Worm (Caenorhabditis elegans) whole organism, young adult: ENCODE results near the gene srx-48.

Experiments
- C17E4.6 ChIP-seq: fragments of 200-800 bp; sonication (Bioruptor generic); IDR thresholded peaks from 2 replicates; pipeline ENCODE4 v1.3.6; 2022; ENCODE audit warnings: missing genetic modification reagents, missing genetic modification characterization, missing compliant biosample characterization
- F49E8.2 ChIP-seq: sonication (generic microtip); optimal IDR thresholded peaks from 3 replicates; lab custom pipeline; 2017; ENCODE audit warnings: missing genetic modification characterization, mild to moderate bottlenecking, missing compliant biosample characterization, antibody characterized with exemption, moderate library complexity; ENCODE audit not compliant: insufficient read depth
- F52B5.7 ChIP-seq: sonication (generic microtip); optimal IDR thresholded peaks from 2 replicates; lab custom pipeline; 2016; ENCODE audit warnings: mild to moderate bottlenecking, missing genetic modification characterization, missing compliant biosample characterization
- F57C9.4 ChIP-seq: sonication (generic microtip); optimal IDR thresholded peaks from 2 replicates; lab custom pipeline; 2017; ENCODE audit warnings: mild to moderate bottlenecking, missing genetic modification characterization, missing compliant biosample characterization
- K11D2.4 ChIP-seq: fragments of 200-800 bp; sonication (Bioruptor generic); IDR thresholded peaks from 2 replicates; pipeline ENCODE4 v1.3.6; 2022; ENCODE audit warnings: missing genetic modification reagents, missing genetic modification characterization, missing compliant biosample characterization
- K12H6.12 ChIP-seq: fragments of 200-800 bp; sonication (Bioruptor generic); optimal IDR thresholded peaks from 2 replicates; lab custom pipeline; 2018; ENCODE audit warnings: mild to moderate bottlenecking, missing genetic modification characterization, missing compliant biosample characterization
- T07F8.4 ChIP-seq: sonication (generic microtip); optimal IDR thresholded peaks from 2 replicates; lab custom pipeline; 2016; ENCODE audit warnings: mild to moderate bottlenecking, missing genetic modification characterization, moderate library complexity, missing compliant biosample characterization
- Y79H2A.3 ChIP-seq: fragments of 200-800 bp; sonication (Bioruptor generic); conservative IDR thresholded peaks from 2 replicates; pipeline ENCODE4 v1.3.6; 2022; ENCODE audit warnings: missing genetic modification reagents, missing genetic modification characterization, missing compliant biosample characterization
- akir-1 ChIP-seq: fragments of 200-800 bp; sonication (Bioruptor generic); optimal IDR thresholded peaks from 2 replicates; lab custom pipeline; 2018; ENCODE audit warnings: mild to moderate bottlenecking, missing genetic modification characterization, moderate library complexity, missing compliant biosample characterization
- ama-1 ChIP-seq, 3 experiments: fragments of 150-350 bp in 1 of 3; sonication (generic microtip) in 2 of 3; optimal IDR thresholded peaks; 2 replicates each; lab custom pipeline; 2014 to 2018; ENCODE audit warnings: missing biosample characterization in 2 of 3, missing genetic modification characterization in 2 of 3, missing genetic modification reagents in 2 of 3
- atf-7 ChIP-seq: sonication (generic microtip); optimal IDR thresholded peaks from 2 replicates; lab custom pipeline; 2017; ENCODE audit warnings: mild to moderate bottlenecking, missing genetic modification characterization, missing compliant biosample characterization
- attf-5 ChIP-seq: fragments of 200-800 bp; sonication (Bioruptor generic); optimal IDR thresholded peaks from 2 replicates; lab custom pipeline; 2018; ENCODE audit warnings: mild to moderate bottlenecking, missing genetic modification characterization, missing compliant biosample characterization
- attf-6 ChIP-seq: fragments of 200-800 bp; sonication (Bioruptor generic); IDR thresholded peaks from 2 replicates; pipeline ENCODE4 v1.3.6; 2022; ENCODE audit warnings: missing genetic modification reagents, missing genetic modification characterization, missing compliant biosample characterization
- bed-1 ChIP-seq: fragments of 200-800 bp; sonication (Bioruptor generic); IDR thresholded peaks from 2 replicates; pipeline ENCODE4 v1.3.6; 2022; ENCODE audit warnings: missing genetic modification reagents, missing genetic modification characterization, missing compliant biosample characterization
- ccch-3 ChIP-seq: fragments of 200-800 bp; sonication (Bioruptor generic); optimal IDR thresholded peaks from 2 replicates; lab custom pipeline; 2018; ENCODE audit warnings: mild to moderate bottlenecking, missing genetic modification characterization, missing compliant biosample characterization
- ceh-27 ChIP-seq: fragments of 200-800 bp; sonication (Bioruptor generic); optimal IDR thresholded peaks from 2 replicates; lab custom pipeline; 2018; ENCODE audit warnings: mild to moderate bottlenecking, missing genetic modification characterization, moderate library complexity, missing compliant biosample characterization
- ceh-40 ChIP-seq: fragments of 200-800 bp; sonication (Bioruptor generic); IDR thresholded peaks from 2 replicates; pipeline ENCODE4 v1.3.6; 2022; ENCODE audit warnings: missing genetic modification characterization, missing compliant biosample characterization
- ceh-58 ChIP-seq: fragments of 200-800 bp; sonication (Bioruptor generic); IDR thresholded peaks from 2 replicates; pipeline ENCODE4 v1.3.6; 2022; ENCODE audit warnings: missing genetic modification characterization, missing compliant biosample characterization
- ceh-91 ChIP-seq: fragments of 200-800 bp; sonication (Bioruptor generic); IDR thresholded peaks from 2 replicates; pipeline ENCODE4 v1.3.6; 2022; ENCODE audit warnings: missing genetic modification reagents, missing genetic modification characterization, missing compliant biosample characterization
- dpl-1 ChIP-seq: fragments of 150-350 bp; optimal IDR thresholded peaks from 2 replicates; lab custom pipeline; 2014; ENCODE audit warnings: missing biosample characterization, missing genetic modification reagents, missing genetic modification characterization
- efl-1 ChIP-seq: fragments of 150-350 bp; optimal IDR thresholded peaks from 2 replicates; lab custom pipeline; 2014; ENCODE audit warnings: missing biosample characterization, missing genetic modification reagents, missing genetic modification characterization
- egrh-3 ChIP-seq: fragments of 200-800 bp; sonication (Bioruptor generic); IDR thresholded peaks from 2 replicates; pipeline ENCODE4 v1.3.6; 2022; ENCODE audit warnings: missing genetic modification reagents, missing genetic modification characterization, missing compliant biosample characterization
- fkh-3 ChIP-seq: sonication (generic microtip); optimal IDR thresholded peaks from 2 replicates; lab custom pipeline; 2016; ENCODE audit warnings: mild to moderate bottlenecking, missing genetic modification characterization, missing compliant biosample characterization
- him-1 ChIP-seq: sonication (generic microtip); optimal IDR thresholded peaks from 2 replicates; lab custom pipeline; 2016; ENCODE audit warnings: missing genotype, missing genetic modification reagents, missing genetic modification characterization, missing compliant biosample characterization
- hmg-1.2 ChIP-seq: fragments of 200-800 bp; sonication (Bioruptor generic); IDR thresholded peaks from 2 replicates; pipeline ENCODE4 v1.3.6; 2022; ENCODE audit warnings: missing genetic modification reagents, missing genetic modification characterization, missing compliant biosample characterization
- lin-35 ChIP-seq, 3 experiments: fragments of 150-350 bp in 2 of 3; sonication (generic microtip) in 1 of 3; optimal IDR thresholded peaks; 2 replicates each; lab custom pipeline; 2014 to 2018; ENCODE audit warnings: missing biosample characterization in 3 of 3, missing genetic modification characterization in 3 of 3, missing genetic modification reagents in 3 of 3
- lir-1 ChIP-seq: fragments of 200-800 bp; sonication (Bioruptor generic); conservative IDR thresholded peaks from 2 replicates; pipeline ENCODE4 v1.3.6; 2022; ENCODE audit warnings: missing genetic modification reagents, missing genetic modification characterization, missing compliant biosample characterization
- madf-3 ChIP-seq: fragments of 200-800 bp; sonication (Bioruptor generic); IDR thresholded peaks from 2 replicates; pipeline ENCODE4 v1.3.6; 2022; ENCODE audit warnings: missing genetic modification reagents, missing genetic modification characterization, missing compliant biosample characterization
- mcd-1 ChIP-seq: fragments of 200-800 bp; sonication (Bioruptor generic); IDR thresholded peaks from 2 replicates; pipeline ENCODE4 v1.3.6; 2022; ENCODE audit warnings: missing genetic modification reagents, missing genetic modification characterization, missing compliant biosample characterization
- mel-28 ChIP-seq: sonication (generic microtip); optimal IDR thresholded peaks from 2 replicates; lab custom pipeline; 2016; ENCODE audit warnings: borderline replicate concordance, mild to moderate bottlenecking, missing genetic modification characterization, missing compliant biosample characterization
- mes-4 ChIP-seq: sonication (generic microtip); optimal IDR thresholded peaks from 2 replicates; lab custom pipeline; 2016; ENCODE audit warnings: missing genotype, missing genetic modification characterization, missing compliant biosample characterization
- nfya-2 ChIP-seq: fragments of 200-800 bp; sonication (Bioruptor generic); IDR thresholded peaks from 2 replicates; pipeline ENCODE4 v1.3.6; 2022; ENCODE audit warnings: missing genetic modification reagents, missing genetic modification characterization, missing compliant biosample characterization
- rcor-1 ChIP-seq: fragments of 200-800 bp; sonication (Bioruptor generic); IDR thresholded peaks from 2 replicates; pipeline ENCODE4 v1.3.6; 2022; ENCODE audit warnings: missing genetic modification reagents, missing genetic modification characterization, missing compliant biosample characterization
- sea-2 ChIP-seq: fragments of 200-800 bp; sonication (Bioruptor generic); IDR thresholded peaks from 2 replicates; pipeline ENCODE4 v1.3.6; 2022; ENCODE audit warnings: missing genetic modification characterization, missing compliant biosample characterization
- snpc-3.4 ChIP-seq: sonication (generic microtip); optimal IDR thresholded peaks from 2 replicates; lab custom pipeline; 2017; ENCODE audit warnings: missing genetic modification characterization, mild to moderate bottlenecking, missing compliant biosample characterization, antibody characterized with exemption, moderate library complexity, missing genotype, missing genetic modification reagents
- ztf-28 ChIP-seq: fragments of 200-800 bp; sonication (Bioruptor generic); IDR thresholded peaks from 2 replicates; pipeline ENCODE4 v1.3.6; 2022; ENCODE audit warnings: missing genetic modification reagents, missing genetic modification characterization, missing compliant biosample characterization

The srx-48 gene

DNA sequence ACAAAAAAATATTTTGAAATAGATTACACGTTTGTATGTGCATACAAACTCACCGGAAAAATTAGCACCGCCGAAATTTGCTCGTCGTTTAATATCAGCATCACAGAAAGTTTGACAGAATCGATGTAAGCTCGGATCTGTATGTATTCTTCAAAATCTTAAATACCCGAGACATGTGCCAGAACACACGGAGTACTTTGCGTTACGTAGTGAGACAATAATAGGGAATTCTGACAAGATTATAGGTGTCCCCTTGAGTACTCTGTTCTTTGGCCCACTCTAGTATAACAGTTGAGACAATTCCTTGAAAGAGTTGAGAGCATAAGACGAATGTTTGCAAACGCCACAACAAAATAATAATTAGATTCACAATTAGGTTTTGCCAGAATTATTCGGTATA, at the start of gene srx-48:
TSS of gene srx-48 (minus strand) at position 101 of the 400 bp plus-strand sequence.
- TF ChIP-seq F49E8.2 (tag; lab: Kevin White, UChicago) (no peak), attf-5 (no peak), ceh-27 (GFP tag; lab: Kevin White, UChicago) (no peak), atf-7 (tag; lab: Kevin White, UChicago) (no peak), fkh-3 (tag; lab: Kevin White, UChicago) (no peak)

ce11 chrV:15352376-15352775, 48.9 kb upstream of the srx-48 start, which contains the start of gene srx-58:
TSS of gene srx-58 (plus strand) at chrV:15352676.
- no peak for TF ChIP-seq K12H6.12 (tag; lab: Kevin White, UChicago)
- no peak for TF ChIP-seq F52B5.7 (tag; lab: Kevin White, UChicago)
- no peak for TF ChIP-seq ztf-28 (GFP tag; lab: Robert Waterston, UW)
- no peak for TF ChIP-seq nfya-2
- no peak for TF ChIP-seq lir-1 (GFP tag; lab: Robert Waterston, UW)
- no peak for TF ChIP-seq madf-3
- TF ChIP-seq efl-1, result no peak
- TF ChIP-seq F57C9.4 (tag; lab: Kevin White, UChicago), result no peak
- no peak for TF ChIP-seq ceh-58 (GFP tag; lab: Robert Waterston, UW)
- no peak for TF ChIP-seq ceh-27 (GFP tag; lab: Kevin White, UChicago)
- TF ChIP-seq T07F8.4, result no peak
- no peak for TF ChIP-seq sea-2 (GFP tag; lab: Robert Waterston, UW)
- TF ChIP-seq C17E4.6 (GFP tag; lab: Robert Waterston, UW), result no peak
- TF ChIP-seq ama-1 (optimal IDR thresholded peaks at IDR 0.05; lab: Kevin White, UChicago), result no peak
- no peak for TF ChIP-seq ama-1 (GFP tag; optimal IDR thresholded peaks at IDR 0.05; lab: Kevin White, UChicago)
- TF ChIP-seq lin-35 (GFP tag; optimal IDR thresholded peaks at IDR 0.05; lab: Kevin White, UChicago), result no peak
- TF ChIP-seq F49E8.2 (tag; lab: Kevin White, UChicago), result no peak

ce11 chrV:15350615-15351014, 47.1 kb upstream of the srx-48 start, which contains the start of gene clec-231:
TSS of gene clec-231 (minus strand) at chrV:15350715.
- TF ChIP-seq ceh-40 (GFP tag; lab: Robert Waterston, UW) (no peak), lir-1 (GFP tag; lab: Robert Waterston, UW) (no peak), egrh-3 (GFP tag; lab: Robert Waterston, UW) (no peak), K11D2.4 (no peak), hmg-1.2 (no peak), efl-1 (no peak), ccch-3 (GFP tag; lab: Kevin White, UChicago) (no peak), snpc-3.4 (tag; lab: Kevin White, UChicago) (no peak), mel-28 (tag; lab: Kevin White, UChicago) (no peak), akir-1 (GFP tag; lab: Kevin White, UChicago) (no peak), mcd-1 (GFP tag; lab: Robert Waterston, UW) (no peak), K12H6.12 (tag; lab: Kevin White, UChicago) (no peak), bed-1 (GFP tag; lab: Robert Waterston, UW) (no peak), fkh-3 (tag; lab: Kevin White, UChicago) (no peak)

ce11 chrV:15349044-15349443, 45.5 kb upstream of the srx-48 start, which contains the start of gene clec-230:
TSS of gene clec-230 (minus strand) at chrV:15349144.
- TF ChIP-seq Y79H2A.3 (GFP tag; lab: Robert Waterston, UW), result no peak
- TF ChIP-seq rcor-1 (GFP tag; lab: Robert Waterston, UW), result no peak
- TF ChIP-seq mes-4 (tag; lab: Kevin White, UChicago), result no peak
- no peak for TF ChIP-seq him-1 (tag; lab: Kevin White, UChicago)
- no peak for TF ChIP-seq akir-1 (GFP tag; lab: Kevin White, UChicago)
- no peak for TF ChIP-seq ceh-91 (GFP tag; lab: Robert Waterston, UW)
- no peak for TF ChIP-seq attf-6 (GFP tag; lab: Robert Waterston, UW)
- no peak for TF ChIP-seq dpl-1 (GFP tag; lab: Kevin White, UChicago)
